Worm (Caenorhabditis elegans) whole organism, mixed stage, embryonic: ENCODE measurements around the gene F57A10.4.

Experiments
- blmp-1 ChIP-seq: fragments of 150-350 bp; optimal IDR thresholded peaks from 2 replicates; lab custom pipeline; 2014; ENCODE audit warnings: missing biosample characterization, missing genetic modification characterization
- ces-1 ChIP-seq: fragments of 150-350 bp; optimal IDR thresholded peaks from 2 replicates; lab custom pipeline; 2014; ENCODE audit warnings: missing biosample characterization, missing genetic modification reagents, missing genetic modification characterization
- lin-13 ChIP-seq: fragments of 150-350 bp; optimal IDR thresholded peaks from 2 replicates; lab custom pipeline; 2014; ENCODE audit warnings: missing biosample characterization, missing genetic modification characterization
- lsy-2 ChIP-seq: fragments of 150-350 bp; optimal IDR thresholded peaks from 2 replicates; lab custom pipeline; 2014; ENCODE audit warnings: missing biosample characterization, missing genetic modification characterization
- mep-1 ChIP-seq: fragments of 150-350 bp; optimal IDR thresholded peaks from 2 replicates; lab custom pipeline; 2017; ENCODE audit warnings: missing biosample characterization, missing genetic modification reagents, missing genetic modification characterization, inconsistent platforms
- nhr-12 ChIP-seq: fragments of 150-350 bp; optimal IDR thresholded peaks from 2 replicates; lab custom pipeline; 2014; ENCODE audit warnings: missing biosample characterization, missing genetic modification characterization
- nhr-2 ChIP-seq: fragments of 150-350 bp; optimal IDR thresholded peaks from 2 replicates; lab custom pipeline; 2014; ENCODE audit warnings: missing biosample characterization, missing genetic modification characterization
- nhr-28 ChIP-seq: fragments of 150-350 bp; optimal IDR thresholded peaks from 2 replicates; lab custom pipeline; 2014; ENCODE audit warnings: missing biosample characterization, missing genetic modification characterization
- pha-4 ChIP-seq: fragments of 150-350 bp; optimal IDR thresholded peaks from 2 replicates; lab custom pipeline; 2018; ENCODE audit warnings: missing biosample characterization, missing genetic modification reagents, missing genetic modification characterization
- sptf-1 ChIP-seq: sonication (generic microtip); optimal IDR thresholded peaks from 2 replicates; lab custom pipeline; 2017; ENCODE audit warnings: mild to moderate bottlenecking, missing genetic modification characterization, moderate library complexity, missing compliant biosample characterization
- unc-62 ChIP-seq: fragments of 150-350 bp; optimal IDR thresholded peaks from 2 replicates; lab custom pipeline; 2014; ENCODE audit warnings: missing biosample characterization, missing genetic modification reagents, missing genetic modification characterization
- ztf-11 ChIP-seq: fragments of 150-350 bp; optimal IDR thresholded peaks from 2 replicates; lab custom pipeline; 2014; ENCODE audit warnings: missing biosample characterization, missing genetic modification characterization

DNA sequence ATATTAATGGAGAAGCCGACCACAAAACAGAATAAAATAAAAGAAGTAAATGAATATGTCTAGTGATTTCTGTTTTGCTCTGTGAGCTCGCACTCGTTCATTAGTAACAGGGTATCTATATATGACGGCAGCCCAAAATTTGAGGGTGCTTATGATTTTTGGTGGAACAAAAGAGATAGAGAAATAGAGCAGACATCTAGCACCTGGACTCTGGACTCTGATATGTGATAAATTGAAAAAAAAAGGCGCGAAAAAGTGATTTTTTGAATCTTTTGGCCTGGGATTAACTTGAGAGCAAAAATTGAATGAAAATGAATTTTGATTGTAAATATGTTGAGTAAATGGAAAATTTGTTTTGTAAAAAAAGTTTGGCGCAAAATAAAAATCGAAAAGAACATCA is 7.4 kb downstream of the F57A10.4 start, which contains the start of gene nhr-283:
- TF ChIP-seq nhr-2 (tag; lab: Kevin White, UChicago) (no peak), unc-62 (no peak), lin-13 (tag; lab: Kevin White, UChicago) (no peak), lsy-2 (tag; lab: Kevin White, UChicago) (no peak), blmp-1 (tag; lab: Kevin White, UChicago) (no peak), mep-1 (tag; lab: Kevin White, UChicago) (no peak), nhr-28 (no peak), ztf-11 (tag; lab: Kevin White, UChicago) (no peak), ces-1 (GFP tag; lab: Kevin White, UChicago) (no peak), sptf-1 (tag; lab: Kevin White, UChicago) (no peak), nhr-12 (tag; lab: Kevin White, UChicago) (no peak), pha-4 (no peak)
